Fruit fly (Drosophila melanogaster): ENCODE measurements around the gene CG13996.

CG13996 gene

DNA sequence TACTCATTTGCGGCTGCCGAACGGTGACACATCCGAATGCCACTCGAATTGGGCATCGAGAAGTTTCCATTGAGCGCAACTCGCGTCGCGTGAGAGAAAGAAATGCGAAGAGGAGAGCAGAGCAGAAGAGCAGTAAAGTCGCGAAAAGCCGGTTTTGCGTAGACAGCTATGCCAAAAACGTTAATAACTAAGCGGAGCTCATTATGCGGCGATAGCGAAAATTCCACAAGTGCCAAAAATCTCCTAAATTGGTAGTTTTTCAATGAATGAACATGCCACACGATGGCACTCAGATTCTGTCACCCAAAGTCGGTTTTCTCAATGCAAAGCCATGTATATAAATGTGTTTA, 42.9 kb upstream of the CG13996 start:
- TF ChIP-seq HLH106 (tag; optimal IDR thresholded peaks at IDR 0.05) = no peak
- no peak for TF ChIP-seq N (GFP tag; optimal IDR thresholded peaks at IDR 0.05)
- TF ChIP-seq brk (GFP tag; optimal IDR thresholded peaks at IDR 0.05) = no peak
- peak; percentile 33 for TF ChIP-seq Jra (GFP tag; optimal IDR thresholded peaks at IDR 0.05)

dm6 chr2L:5978333-5979054, 42.1 kb upstream of the CG13996 start:
- TF ChIP-seq Dfd (GFP tag; optimal IDR thresholded peaks at IDR 0.05) (no peak), pan (optimal IDR thresholded peaks at IDR 0.05) (no peak), dsf (GFP tag; optimal IDR thresholded peaks at IDR 0.05; ENCODE audit: borderline replicate concordance) (no peak), CrebA (GFP tag; optimal IDR thresholded peaks at IDR 0.05; ENCODE audit: borderline replicate concordance) (peak; percentile 94), Dif (GFP tag; optimal IDR thresholded peaks at IDR 0.05; ENCODE audit: partially characterized antibody) (no peak), psq (GFP tag; optimal IDR thresholded peaks at IDR 0.05) (peak; percentile 23), ey (GFP tag; optimal IDR thresholded peaks at IDR 0.05) (no peak), Myc (optimal IDR thresholded peaks at IDR 0.05) (no peak), brk (GFP tag; optimal IDR thresholded peaks at IDR 0.05) (peak; percentile 70), Jra (GFP tag; optimal IDR thresholded peaks at IDR 0.05) (peak; percentile 67), OdsH (GFP tag; optimal IDR thresholded peaks at IDR 0.05) (peak; percentile 34), woc (GFP tag; optimal IDR thresholded peaks at IDR 0.05) (peak; percentile 37), Hr83 (GFP tag; optimal IDR thresholded peaks at IDR 0.05; ENCODE audit: poor library complexity, severe bottlenecking) (peak; percentile 70), tai (GFP tag; optimal IDR thresholded peaks at IDR 0.05) (no peak), HLH106 (tag; optimal IDR thresholded peaks at IDR 0.05) (peak; percentile 21), br (GFP tag; optimal IDR thresholded peaks at IDR 0.05) (peak; percentile 50), sage (GFP tag; optimal IDR thresholded peaks at IDR 0.05) (no peak), N (GFP tag; optimal IDR thresholded peaks at IDR 0.05) (no peak), Hnf4 (GFP tag; optimal IDR thresholded peaks at IDR 0.05) (peak; percentile 53), fru (GFP tag; optimal IDR thresholded peaks at IDR 0.05) (no peak), jim (GFP tag; optimal IDR thresholded peaks at IDR 0.05) (no peak), Abd-B (GFP tag; optimal IDR thresholded peaks at IDR 0.05) (no peak), Mio (GFP tag; optimal IDR thresholded peaks at IDR 0.05) (peak; percentile 37), Sp1 (GFP tag; optimal IDR thresholded peaks at IDR 0.05) (peak; percentile 7), rgr (GFP tag; optimal IDR thresholded peaks at IDR 0.05) (peak; percentile 38), CG32264 (GFP tag; optimal IDR thresholded peaks at IDR 0.05) (no peak), Hr78 (GFP tag; optimal IDR thresholded peaks at IDR 0.05) (peak; percentile 3), foxo (GFP tag; optimal IDR thresholded peaks at IDR 0.05) (peak; percentile 18 to 24), lola (GFP tag; optimal IDR thresholded peaks at IDR 0.05) (no peak), dl (GFP tag; optimal IDR thresholded peaks at IDR 0.05; ENCODE audit: insufficient read depth in 1 of 2, partially characterized antibody in 2 of 2) (no peak), CG9705 (GFP tag; optimal IDR thresholded peaks at IDR 0.05) (no peak), sv (GFP tag; optimal IDR thresholded peaks at IDR 0.05) (no peak), Vsx2 (GFP tag; optimal IDR thresholded peaks at IDR 0.05; ENCODE audit: partially characterized antibody) (no peak), h (GFP tag; optimal IDR thresholded peaks at IDR 0.05) (peak; percentile 79), GATAd (GFP tag; optimal IDR thresholded peaks at IDR 0.05) (no peak), usp (GFP tag; optimal IDR thresholded peaks at IDR 0.05) (no peak), dmrt93B (GFP tag; optimal IDR thresholded peaks at IDR 0.05) (no peak), Rel (GFP tag; optimal IDR thresholded peaks at IDR 0.05) (peak; percentile 78), Rel (tag; optimal IDR thresholded peaks at IDR 0.05) (peak; percentile 72)

- TF ChIP-seq brk (GFP tag; optimal IDR thresholded peaks at IDR 0.05) (no peak), ey (GFP tag; optimal IDR thresholded peaks at IDR 0.05) (no peak), fru (GFP tag; optimal IDR thresholded peaks at IDR 0.05) (no peak), rgr (GFP tag; optimal IDR thresholded peaks at IDR 0.05) (no peak), Hnf4 (GFP tag; optimal IDR thresholded peaks at IDR 0.05) (no peak), Rel (GFP tag; optimal IDR thresholded peaks at IDR 0.05) (no peak), Rel (tag; optimal IDR thresholded peaks at IDR 0.05) (no peak), Abd-B (GFP tag; optimal IDR thresholded peaks at IDR 0.05) (no peak), sv (GFP tag; optimal IDR thresholded peaks at IDR 0.05) (no peak), Dif (GFP tag; optimal IDR thresholded peaks at IDR 0.05; ENCODE audit: partially characterized antibody) (peak; percentile 4), OdsH (GFP tag; optimal IDR thresholded peaks at IDR 0.05) (no peak), Hr83 (GFP tag; optimal IDR thresholded peaks at IDR 0.05; ENCODE audit: poor library complexity, severe bottlenecking) (no peak), N (GFP tag; optimal IDR thresholded peaks at IDR 0.05) (no peak), sage (GFP tag; optimal IDR thresholded peaks at IDR 0.05) (no peak), dmrt93B (GFP tag; optimal IDR thresholded peaks at IDR 0.05) (peak; percentile 4), CrebA (GFP tag; optimal IDR thresholded peaks at IDR 0.05; ENCODE audit: borderline replicate concordance) (no peak)
Observed at dm6 chr2L:5979055-5979399, 41.6 kb upstream of the CG13996 start.
